Worm (Caenorhabditis elegans): ENCODE data around the gene pho-11.

pho-11 gene

DNA sequence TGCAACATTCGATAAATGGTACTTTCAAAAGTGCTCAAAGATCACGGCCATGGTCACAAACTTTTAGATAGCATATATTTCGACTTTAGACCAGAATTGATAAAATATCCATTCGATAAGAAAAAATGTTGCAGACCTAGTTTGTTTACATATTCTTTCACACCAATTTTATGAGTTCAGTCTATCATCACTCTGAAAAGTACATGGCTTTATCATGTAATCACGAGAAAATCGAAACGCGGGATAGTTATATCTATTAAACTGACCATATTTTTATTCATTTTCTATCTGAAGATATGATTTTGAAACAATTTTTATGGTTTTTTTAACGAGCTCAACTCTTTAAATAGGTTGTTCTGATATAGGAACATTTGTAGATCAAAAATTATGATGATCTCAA lies at the start of gene pho-11:
Gene pho-11, plus strand, starts transcription at position 374 of the 400 bp plus-strand sequence.
- no peak for TF ChIP-seq nhr-237 (tag; optimal IDR thresholded peaks at IDR 0.05)
- TF ChIP-seq pha-4 (tag; optimal IDR thresholded peaks at IDR 0.05): no peak
- no peak for TF ChIP-seq tbx-8 (GFP tag; optimal IDR thresholded peaks at IDR 0.05)
- no peak for TF ChIP-seq unc-62 (GFP tag; optimal IDR thresholded peaks at IDR 0.05)
- no peak for TF ChIP-seq ceh-83 (GFP tag; optimal IDR thresholded peaks at IDR 0.05)
- TF ChIP-seq sptf-1 (tag; optimal IDR thresholded peaks at IDR 0.05): no peak
- TF ChIP-seq mep-1 (tag; optimal IDR thresholded peaks at IDR 0.05): no peak
- no peak for TF ChIP-seq ztf-11 (tag; optimal IDR thresholded peaks at IDR 0.05)
- no peak for TF ChIP-seq sem-2 (GFP tag; optimal IDR thresholded peaks at IDR 0.05)
- no peak for TF ChIP-seq nhr-76 (tag; optimal IDR thresholded peaks at IDR 0.05)
- TF ChIP-seq unc-120 (tag; optimal IDR thresholded peaks at IDR 0.05; ENCODE audit: poor library complexity, severe bottlenecking): no peak
- no peak for TF ChIP-seq flh-1 (GFP tag; optimal IDR thresholded peaks at IDR 0.05)
- TF ChIP-seq cnd-1 (tag; optimal IDR thresholded peaks at IDR 0.05): no peak

- TF ChIP-seq ceh-39 (tag; optimal IDR thresholded peaks at IDR 0.05): no peak
- TF ChIP-seq mls-2 (tag; optimal IDR thresholded peaks at IDR 0.05): no peak
- TF ChIP-seq flh-1 (GFP tag; optimal IDR thresholded peaks at IDR 0.05): no peak
- TF ChIP-seq bed-3 (GFP tag; optimal IDR thresholded peaks at IDR 0.05): no peak
- TF ChIP-seq ceh-43 (GFP tag; optimal IDR thresholded peaks at IDR 0.05): no peak
- TF ChIP-seq ham-2 (GFP tag; optimal IDR thresholded peaks at IDR 0.05): no peak
- TF ChIP-seq drap-1 (GFP tag; optimal IDR thresholded peaks at IDR 0.05): no peak
- TF ChIP-seq unc-120 (tag; optimal IDR thresholded peaks at IDR 0.05; ENCODE audit: poor library complexity, severe bottlenecking): no peak
- no peak for TF ChIP-seq nhr-76 (tag; optimal IDR thresholded peaks at IDR 0.05)
- no peak for TF ChIP-seq unc-39 (tag; optimal IDR thresholded peaks at IDR 0.05)
- TF ChIP-seq ceh-83 (GFP tag; optimal IDR thresholded peaks at IDR 0.05): no peak
- TF ChIP-seq nhr-2 (tag; optimal IDR thresholded peaks at IDR 0.05): no peak
Measured at ce11 chrII:9886216-9886615, 45.4 kb upstream of the pho-11 start, which contains the start of gene algn-8. Gene algn-8, minus strand, starts transcription at chrII:9886442.

ce11 chrII:9888549-9888948 lies 43.1 kb upstream of the pho-11 start:
- no peak for TF ChIP-seq elt-1 (tag; optimal IDR thresholded peaks at IDR 0.05; ENCODE audit: borderline replicate concordance, insufficient read depth)
- no peak for TF ChIP-seq elt-3 (tag; optimal IDR thresholded peaks at IDR 0.05)
- TF ChIP-seq lin-32 (GFP tag; optimal IDR thresholded peaks at IDR 0.05): no peak
- no peak for TF ChIP-seq lin-13 (tag; optimal IDR thresholded peaks at IDR 0.05)
- no peak for TF ChIP-seq unc-62 (GFP tag; optimal IDR thresholded peaks at IDR 0.05)
- no peak for TF ChIP-seq ces-1 (GFP tag; optimal IDR thresholded peaks at IDR 0.05)
- no peak for TF ChIP-seq ceh-43 (GFP tag; optimal IDR thresholded peaks at IDR 0.05)
- no peak for TF ChIP-seq nhr-76 (tag; optimal IDR thresholded peaks at IDR 0.05)

ce11 chrII:9891031-9891689 lies 40.5 kb upstream of the pho-11 start, which contains the start of gene vgln-1:
Gene vgln-1, minus strand, starts transcription at chrII:9891081.
- TF ChIP-seq pha-4 (tag; optimal IDR thresholded peaks at IDR 0.05) (peak; percentile 20), nhr-237 (tag; optimal IDR thresholded peaks at IDR 0.05) (no peak), sptf-1 (tag; optimal IDR thresholded peaks at IDR 0.05) (peak; percentile 7)

DNA sequence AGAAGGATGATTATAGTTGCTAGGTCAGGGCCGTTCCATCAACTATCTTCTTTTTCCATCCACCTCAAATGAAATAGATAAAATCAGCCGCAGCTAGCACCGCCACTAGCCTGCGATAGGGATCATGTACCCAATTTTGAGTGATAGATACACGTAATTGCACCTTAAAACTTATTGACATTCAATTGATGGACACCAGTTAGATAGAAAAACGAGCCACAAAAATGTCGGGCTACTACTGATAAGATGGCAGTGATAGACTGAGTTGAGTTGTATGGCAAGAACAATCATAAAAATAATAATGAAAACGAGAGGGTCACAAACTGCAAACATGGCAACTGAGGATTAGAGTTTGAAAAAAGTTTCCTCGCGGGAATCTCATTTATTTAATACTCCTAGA lies 39.8 kb upstream of the pho-11 start:
- peak; percentile 96 for TF ChIP-seq elt-1 (tag; optimal IDR thresholded peaks at IDR 0.05; ENCODE audit: borderline replicate concordance, insufficient read depth)
- peak; percentile 4 for TF ChIP-seq nhr-2 (tag; optimal IDR thresholded peaks at IDR 0.05)
- TF ChIP-seq unc-62 (GFP tag; optimal IDR thresholded peaks at IDR 0.05): peak; percentile 42
- peak; percentile 76 for TF ChIP-seq ham-2 (GFP tag; optimal IDR thresholded peaks at IDR 0.05)
- TF ChIP-seq snpc-4 (tag; optimal IDR thresholded peaks at IDR 0.05): no peak
- TF ChIP-seq drap-1 (GFP tag; optimal IDR thresholded peaks at IDR 0.05): no peak
- no peak for TF ChIP-seq mls-2 (tag; optimal IDR thresholded peaks at IDR 0.05)

- no peak for TF ChIP-seq unc-120 (tag; optimal IDR thresholded peaks at IDR 0.05; ENCODE audit: poor library complexity, severe bottlenecking)
- TF ChIP-seq M03D4.4 (tag; optimal IDR thresholded peaks at IDR 0.05): no peak
- peak; percentile 11 for TF ChIP-seq lin-13 (tag; optimal IDR thresholded peaks at IDR 0.05)
- no peak for TF ChIP-seq mab-5 (tag; optimal IDR thresholded peaks at IDR 0.05)
- TF ChIP-seq ztf-11 (tag; optimal IDR thresholded peaks at IDR 0.05): no peak
- TF ChIP-seq snpc-4 (tag; optimal IDR thresholded peaks at IDR 0.05): no peak
- no peak for TF ChIP-seq flh-1 (GFP tag; optimal IDR thresholded peaks at IDR 0.05)
- TF ChIP-seq ceh-43 (GFP tag; optimal IDR thresholded peaks at IDR 0.05): no peak
- no peak for TF ChIP-seq unc-62 (GFP tag; optimal IDR thresholded peaks at IDR 0.05)
- no peak for TF ChIP-seq blmp-1 (tag; optimal IDR thresholded peaks at IDR 0.05)
- no peak for TF ChIP-seq sptf-1 (tag; optimal IDR thresholded peaks at IDR 0.05)
- TF ChIP-seq bed-3 (GFP tag; optimal IDR thresholded peaks at IDR 0.05): no peak
- no peak for TF ChIP-seq tbx-8 (GFP tag; optimal IDR thresholded peaks at IDR 0.05)
- no peak for TF ChIP-seq nhr-12 (tag; optimal IDR thresholded peaks at IDR 0.05)
- no peak for TF ChIP-seq nhr-237 (tag; optimal IDR thresholded peaks at IDR 0.05)
- no peak for TF ChIP-seq elt-1 (tag; optimal IDR thresholded peaks at IDR 0.05; ENCODE audit: borderline replicate concordance, insufficient read depth)
- TF ChIP-seq ces-1 (GFP tag; optimal IDR thresholded peaks at IDR 0.05): no peak
- TF ChIP-seq elt-3 (tag; optimal IDR thresholded peaks at IDR 0.05): no peak
- no peak for TF ChIP-seq sem-2 (GFP tag; optimal IDR thresholded peaks at IDR 0.05)
- TF ChIP-seq cnd-1 (tag; optimal IDR thresholded peaks at IDR 0.05): no peak
- no peak for TF ChIP-seq unc-39 (tag; optimal IDR thresholded peaks at IDR 0.05)
- no peak for TF ChIP-seq mls-2 (tag; optimal IDR thresholded peaks at IDR 0.05)
- TF ChIP-seq zip-8 (tag; optimal IDR thresholded peaks at IDR 0.05): no peak
- peak; percentile 59 for TF ChIP-seq hlh-1 (tag; optimal IDR thresholded peaks at IDR 0.05)
- TF ChIP-seq pha-4 (tag; optimal IDR thresholded peaks at IDR 0.05): no peak
- no peak for TF ChIP-seq drap-1 (GFP tag; optimal IDR thresholded peaks at IDR 0.05)
- no peak for TF ChIP-seq nhr-28 (tag; optimal IDR thresholded peaks at IDR 0.05)
- no peak for TF ChIP-seq ham-2 (GFP tag; optimal IDR thresholded peaks at IDR 0.05)
- no peak for TF ChIP-seq nhr-76 (tag; optimal IDR thresholded peaks at IDR 0.05)
- TF ChIP-seq lin-32 (GFP tag; optimal IDR thresholded peaks at IDR 0.05): no peak
Measured at ce11 chrII:9892409-9892808, 39.2 kb upstream of the pho-11 start, which contains the start of gene C08H9.16. Gene C08H9.16, plus strand, starts transcription at chrII:9892778.

All from whole organism, mixed stage, embryonic.